Fruit fly (Drosophila melanogaster) whole organism, prepupa: Measurements from ENCODE around the gene CG31199.

ENCODE experiments used
- CG10631 ChIP-seq: fragments of 200-800 bp; sonication (Bioruptor generic); optimal IDR thresholded peaks from 2 replicates; lab custom pipeline; 2016; ENCODE audit warnings: missing biosample characterization, missing genetic modification characterization
- CG10669 ChIP-seq: fragments of 200-800 bp; sonication (Bioruptor generic); optimal IDR thresholded peaks from 3 replicates; lab custom pipeline; 2018; ENCODE audit warnings: missing biosample characterization, mild to moderate bottlenecking, missing genetic modification characterization, moderate library complexity
- CG3032 ChIP-seq: fragments of 200-800 bp; optimal IDR thresholded peaks from 2 replicates; lab custom pipeline; 2019; ENCODE audit warnings: missing biosample characterization, mild to moderate bottlenecking, missing genetic modification characterization, moderate library complexity
- CG3919 ChIP-seq: fragments of 200-800 bp; sonication (Bioruptor generic); optimal IDR thresholded peaks from 3 replicates; lab custom pipeline; 2016; ENCODE audit warnings: missing biosample characterization, missing genetic modification characterization
- CG6163 ChIP-seq: fragments of 200-800 bp; sonication (Bioruptor generic); IDR thresholded peaks from 3 replicates; pipeline ENCODE4 v1.3.6; 2022; ENCODE audit warnings: missing biosample characterization, missing genetic modification characterization
- CG6854 ChIP-seq: fragments of 200-800 bp; sonication (Bioruptor generic); optimal IDR thresholded peaks from 2 replicates; lab custom pipeline; 2017; ENCODE audit warnings: missing biosample characterization, mild to moderate bottlenecking, missing genetic modification characterization
- CG8119 ChIP-seq: fragments of 200-800 bp; sonication (Bioruptor generic); IDR thresholded peaks from 3 replicates; pipeline ENCODE4 v1.3.6; 2022; ENCODE audit warnings: missing biosample characterization, missing genetic modification characterization
- CG8632 ChIP-seq: fragments of 200-800 bp; sonication (Bioruptor generic); optimal IDR thresholded peaks from 3 replicates; lab custom pipeline; 2016; ENCODE audit warnings: missing biosample characterization, missing genetic modification characterization
- CG9139 ChIP-seq: fragments of 200-800 bp; sonication (Bioruptor generic); optimal IDR thresholded peaks from 3 replicates; lab custom pipeline; 2017; ENCODE audit warnings: missing biosample characterization, mild to moderate bottlenecking, missing genetic modification characterization
- Ets21C ChIP-seq: fragments of 200-800 bp; sonication (Bioruptor generic); optimal IDR thresholded peaks from 3 replicates; lab custom pipeline; 2016; ENCODE audit warnings: missing biosample characterization, missing genetic modification characterization
- Ets96B ChIP-seq: fragments of 200-800 bp; optimal IDR thresholded peaks from 2 replicates; lab custom pipeline; 2019; ENCODE audit warnings: missing biosample characterization, mild to moderate bottlenecking, missing genetic modification characterization, moderate library complexity
- Gug ChIP-seq: fragments of 200-800 bp; sonication (Bioruptor generic); IDR thresholded peaks from 2 replicates; pipeline ENCODE4 v1.3.6; 2022; ENCODE audit warnings: missing biosample characterization, missing genetic modification characterization
- Hr4 ChIP-seq: fragments of 200-800 bp; sonication (Bioruptor generic); optimal IDR thresholded peaks from 3 replicates; lab custom pipeline; 2016; ENCODE audit warnings: missing biosample characterization, missing genetic modification characterization
- Lpt ChIP-seq: fragments of 200-800 bp; sonication (Bioruptor generic); optimal IDR thresholded peaks from 3 replicates; lab custom pipeline; 2016; ENCODE audit warnings: missing biosample characterization, missing genetic modification characterization
- OdsH ChIP-seq: fragments of 200-800 bp; sonication (Bioruptor generic); optimal IDR thresholded peaks from 3 replicates; lab custom pipeline; 2016; ENCODE audit warnings: missing biosample characterization, missing genetic modification characterization
- Smox ChIP-seq: fragments of 200-800 bp; sonication (Bioruptor generic); optimal IDR thresholded peaks from 3 replicates; lab custom pipeline; 2016; ENCODE audit warnings: missing biosample characterization, missing genetic modification characterization
- Sox14 ChIP-seq: fragments of 200-800 bp; sonication (Bioruptor generic); optimal IDR thresholded peaks from 3 replicates; lab custom pipeline; 2016; ENCODE audit warnings: missing biosample characterization, missing genetic modification characterization
- Sox15 ChIP-seq: fragments of 200-800 bp; sonication (Bioruptor generic); optimal IDR thresholded peaks from 3 replicates; lab custom pipeline; 2016; ENCODE audit warnings: missing biosample characterization, missing genetic modification characterization
- achi ChIP-seq: fragments of 200-800 bp; sonication (Bioruptor generic); optimal IDR thresholded peaks from 3 replicates; lab custom pipeline; 2016; ENCODE audit warnings: missing biosample characterization, missing genetic modification characterization
- cyc ChIP-seq: fragments of 200-800 bp; sonication (Bioruptor generic); optimal IDR thresholded peaks from 3 replicates; lab custom pipeline; 2016; ENCODE audit warnings: missing biosample characterization, missing genetic modification characterization
- esn ChIP-seq: fragments of 200-800 bp; sonication (Bioruptor generic); optimal IDR thresholded peaks from 2 replicates; lab custom pipeline; 2016; ENCODE audit warnings: missing biosample characterization, mild to moderate bottlenecking, missing genetic modification characterization, moderate library complexity
- fd59A ChIP-seq: fragments of 200-800 bp; sonication (Bioruptor generic); optimal IDR thresholded peaks from 2 replicates; lab custom pipeline; 2017; ENCODE audit warnings: missing biosample characterization, mild to moderate bottlenecking, missing genetic modification characterization, missing genetic modification reagents
- fd85E ChIP-seq: fragments of 200-800 bp; sonication (Bioruptor generic); optimal IDR thresholded peaks from 3 replicates; lab custom pipeline; 2016; ENCODE audit warnings: missing biosample characterization, missing genetic modification characterization
- lz ChIP-seq: fragments of 200-800 bp; sonication (Bioruptor generic); optimal IDR thresholded peaks from 3 replicates; lab custom pipeline; 2016; ENCODE audit warnings: missing biosample characterization, missing genetic modification characterization
- net ChIP-seq: fragments of 200-800 bp; sonication (Bioruptor generic); optimal IDR thresholded peaks from 3 replicates; lab custom pipeline; 2016; ENCODE audit warnings: missing biosample characterization, missing genetic modification characterization
- pdm3 ChIP-seq: fragments of 200-800 bp; sonication (Bioruptor generic); optimal IDR thresholded peaks from 3 replicates; lab custom pipeline; 2016; ENCODE audit warnings: missing biosample characterization, missing genetic modification characterization
- spab ChIP-seq: fragments of 200-800 bp; sonication (Bioruptor generic); optimal IDR thresholded peaks from 2 replicates; lab custom pipeline; 2017; ENCODE audit warnings: missing biosample characterization, mild to moderate bottlenecking, missing genetic modification characterization, missing genetic modification reagents
- svp ChIP-seq: fragments of 200-800 bp; sonication (Bioruptor generic); peaks from one replicate; lab custom pipeline; 2016; ENCODE audit warnings: missing biosample characterization, missing genetic modification characterization
- vri ChIP-seq: fragments of 200-800 bp; sonication (Bioruptor generic); optimal IDR thresholded peaks from 3 replicates; lab custom pipeline; 2016; ENCODE audit warnings: missing biosample characterization, mild to moderate bottlenecking, missing genetic modification characterization

CG31199 gene

dm6 chr3R:20719286-20719685 lies 24.4 kb downstream of the CG31199 start (continued):
- no peak for TF ChIP-seq spab (GFP tag; lab: Kevin White, UChicago)
- TF ChIP-seq cyc (GFP tag; lab: Kevin White, UChicago): no peak
- TF ChIP-seq CG3032 (tag; lab: Kevin White, UChicago): no peak
- peak; percentile 26 for TF ChIP-seq svp (GFP tag; lab: Kevin White, UChicago)
- TF ChIP-seq Hr4 (GFP tag; lab: Kevin White, UChicago): peak; percentile 8
- no peak for TF ChIP-seq net (GFP tag; lab: Kevin White, UChicago)
- peak; percentile 12 for TF ChIP-seq OdsH (GFP tag; lab: Kevin White, UChicago)
- no peak for TF ChIP-seq CG8632 (GFP tag; lab: Kevin White, UChicago)
- TF ChIP-seq Gug (GFP tag; lab: Robert Waterston, UW): 0 out of 2 replicates have a peak, but pooled peaks have one; percentile 12
- TF ChIP-seq CG9139: no peak
- no peak for TF ChIP-seq vri
- no peak for TF ChIP-seq fd85E (GFP tag; lab: Kevin White, UChicago)
- no peak for TF ChIP-seq Smox (GFP tag; lab: Kevin White, UChicago)
- TF ChIP-seq fd59A (GFP tag; lab: Kevin White, UChicago): no peak
- peak; percentile 18; the same call in 1 of the 3 replicates for TF ChIP-seq CG8119 (GFP tag; lab: Robert Waterston, UW)
- TF ChIP-seq CG6163 (GFP tag; lab: Robert Waterston, UW): no peak
- TF ChIP-seq Ets96B (tag; lab: Kevin White, UChicago): no peak
- TF ChIP-seq Ets21C (GFP tag; lab: Kevin White, UChicago): no peak
- no peak for TF ChIP-seq Sox14 (GFP tag; lab: Kevin White, UChicago)
- no peak for TF ChIP-seq esn
- TF ChIP-seq CG10669 (GFP tag; lab: Kevin White, UChicago): no peak
- TF ChIP-seq lz (GFP tag; lab: Kevin White, UChicago): no peak
- TF ChIP-seq CG10631 (GFP tag; lab: Kevin White, UChicago): no peak

- TF ChIP-seq Lpt (GFP tag; lab: Kevin White, UChicago) (no peak), Sox15 (GFP tag; lab: Kevin White, UChicago) (no peak), CG6854 (GFP tag; lab: Kevin White, UChicago) (no peak), pdm3 (GFP tag; lab: Kevin White, UChicago) (no peak), CG3919 (GFP tag; lab: Kevin White, UChicago) (no peak), achi (no peak), CG9139 (no peak)
Measured at dm6 chr3R:20714360-20714759, 29.3 kb downstream of the CG31199 start, which contains the start of gene Oamb. Gene Oamb (minus strand): TSS chr3R:20714577.
